Fruit fly (Drosophila melanogaster) whole organism, prepupa: ENCODE measurements around the gene CheB38c.

ENCODE experiments used
- CG1621 ChIP-seq: fragments of 200-800 bp; sonication (Bioruptor generic); optimal IDR thresholded peaks from 3 replicates; lab custom pipeline; 2018; ENCODE audit warnings: missing biosample characterization, mild to moderate bottlenecking, missing genetic modification characterization
- CG6808 ChIP-seq: fragments of 200-800 bp; sonication (Bioruptor generic); optimal IDR thresholded peaks from 3 replicates; lab custom pipeline; 2017; ENCODE audit warnings: missing biosample characterization, missing genetic modification characterization, mild to moderate bottlenecking, moderate library complexity, missing genetic modification reagents
- CG9139 ChIP-seq: fragments of 200-800 bp; sonication (Bioruptor generic); optimal IDR thresholded peaks from 3 replicates; lab custom pipeline; 2017; ENCODE audit warnings: missing biosample characterization, mild to moderate bottlenecking, missing genetic modification characterization
- Ets21C ChIP-seq: fragments of 200-800 bp; sonication (Bioruptor generic); optimal IDR thresholded peaks from 3 replicates; lab custom pipeline; 2016; ENCODE audit warnings: missing biosample characterization, missing genetic modification characterization
- Hr38 ChIP-seq: sonication (Bioruptor generic); optimal IDR thresholded peaks from 2 replicates; lab custom pipeline; 2016; ENCODE audit warnings: missing biosample characterization, missing genetic modification characterization
- Lpt ChIP-seq: fragments of 200-800 bp; sonication (Bioruptor generic); optimal IDR thresholded peaks from 3 replicates; lab custom pipeline; 2016; ENCODE audit warnings: missing biosample characterization, missing genetic modification characterization
- Sox14 ChIP-seq: fragments of 200-800 bp; sonication (Bioruptor generic); optimal IDR thresholded peaks from 3 replicates; lab custom pipeline; 2016; ENCODE audit warnings: missing biosample characterization, missing genetic modification characterization
- Sox15 ChIP-seq: fragments of 200-800 bp; sonication (Bioruptor generic); optimal IDR thresholded peaks from 3 replicates; lab custom pipeline; 2016; ENCODE audit warnings: missing biosample characterization, missing genetic modification characterization
- cyc ChIP-seq: fragments of 200-800 bp; sonication (Bioruptor generic); optimal IDR thresholded peaks from 3 replicates; lab custom pipeline; 2016; ENCODE audit warnings: missing biosample characterization, missing genetic modification characterization
- eg ChIP-seq: fragments of 200-800 bp; sonication (Bioruptor generic); IDR thresholded peaks from 3 replicates; pipeline ENCODE4 v1.3.6; 2022; ENCODE audit warnings: missing biosample characterization, missing genetic modification characterization
- pdm3 ChIP-seq: fragments of 200-800 bp; sonication (Bioruptor generic); optimal IDR thresholded peaks from 3 replicates; lab custom pipeline; 2016; ENCODE audit warnings: missing biosample characterization, missing genetic modification characterization
- ss ChIP-seq, 2 experiments: fragments of 200-800 bp; sonication (Bioruptor generic); optimal IDR thresholded peaks; 2 replicates in 1 of 2; 3 replicates in 1 of 2; lab custom pipeline; 2017 to 2018; ENCODE audit warnings: mild to moderate bottlenecking in 2 of 2, missing biosample characterization in 2 of 2, missing genetic modification characterization in 2 of 2, moderate library complexity in 1 of 2
- svp ChIP-seq: fragments of 200-800 bp; sonication (Bioruptor generic); peaks from one replicate; lab custom pipeline; 2016; ENCODE audit warnings: missing biosample characterization, missing genetic modification characterization

DNA sequence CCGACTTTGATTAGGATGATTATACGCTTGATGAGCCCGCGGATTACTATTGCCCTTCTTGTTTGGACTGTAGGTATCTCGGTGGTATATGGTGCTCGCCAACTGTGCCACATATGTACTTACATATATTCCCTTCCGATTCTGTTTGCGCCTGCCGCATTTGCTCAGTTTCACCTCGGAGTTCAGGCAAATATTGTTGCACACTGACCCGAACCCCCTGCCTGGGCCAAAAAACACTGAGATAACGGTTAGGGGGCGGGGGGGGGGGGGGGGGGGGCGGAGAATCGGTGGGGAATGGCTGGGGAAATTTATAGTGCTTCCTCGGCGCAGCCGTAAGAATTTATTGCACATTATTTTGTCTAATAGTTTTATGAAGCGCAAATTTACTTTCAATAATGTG is 44.7 kb downstream of the CheB38c start:
- TF ChIP-seq ss (GFP tag; optimal IDR thresholded peaks at IDR 0.05; lab: Kevin White, UChicago) (no peak), Sox15 (GFP tag; lab: Kevin White, UChicago) (no peak), eg (GFP tag; lab: Robert Waterston, UW) (no peak), CG1621 (tag; lab: Kevin White, UChicago) (no peak), CG9139 (GFP tag; lab: Kevin White, UChicago) (no peak), cyc (no peak), Ets21C (GFP tag; lab: Kevin White, UChicago) (no peak), Lpt (no peak), svp (no peak), Sox14 (no peak), Hr38 (GFP tag; lab: Kevin White, UChicago) (no peak), pdm3 (GFP tag; lab: Kevin White, UChicago) (no peak), CG6808 (GFP tag; lab: Kevin White, UChicago) (no peak)
